Worm (Caenorhabditis elegans): ENCODE measurements around the gene F37C4.5.

F37C4.5 gene

ce11 chrIV:3873706-3874105 lies at the start of gene F37C4.5:
Gene F37C4.5, minus strand, starts transcription at chrIV:3873806.
- TF ChIP-seq pes-1 (GFP tag; IDR thresholded peaks at IDR 0.05) (no peak), hmg-4 (GFP tag; optimal IDR thresholded peaks at IDR 0.05) (no peak), hnd-1 (tag; optimal IDR thresholded peaks at IDR 0.05) (no peak), flt-1 (GFP tag; IDR thresholded peaks at IDR 0.05) (no peak), F13C5.2 (tag; optimal IDR thresholded peaks at IDR 0.05) (no peak), B0310.2 (tag; optimal IDR thresholded peaks at IDR 0.05) (no peak), scrt-1 (GFP tag; IDR thresholded peaks at IDR 0.05) (no peak), ets-7 (tag; optimal IDR thresholded peaks at IDR 0.05) (no peak), ama-1 (optimal IDR thresholded peaks at IDR 0.05) (no peak), ceh-13 (GFP tag; optimal IDR thresholded peaks at IDR 0.05) (no peak), aly-1 (tag; optimal IDR thresholded peaks at IDR 0.05) (no peak), ceh-36 (tag; optimal IDR thresholded peaks at IDR 0.05) (no peak), tbx-37 (GFP tag; conservative IDR thresholded peaks at IDR 0.05) (no peak), sea-1 (GFP tag; conservative IDR thresholded peaks at IDR 0.05) (no peak), hmbx-1 (tag; optimal IDR thresholded peaks at IDR 0.05) (no peak), tra-4 (tag; optimal IDR thresholded peaks at IDR 0.05) (no peak), tbx-11 (GFP tag; IDR thresholded peaks at IDR 0.05) (no peak)

ce11 chrIV:3921898-3922297 lies 48.3 kb upstream of the F37C4.5 start, which contains the start of gene clec-67:
Gene clec-67, plus strand, starts transcription at chrIV:3922165.
- TF ChIP-seq pes-1 (GFP tag; IDR thresholded peaks at IDR 0.05) (no peak), F13C5.2 (tag; optimal IDR thresholded peaks at IDR 0.05) (no peak), tra-4 (tag; optimal IDR thresholded peaks at IDR 0.05) (no peak), hmbx-1 (tag; optimal IDR thresholded peaks at IDR 0.05) (no peak), ets-7 (tag; optimal IDR thresholded peaks at IDR 0.05) (no peak), sea-1 (GFP tag; conservative IDR thresholded peaks at IDR 0.05) (no peak), flt-1 (GFP tag; IDR thresholded peaks at IDR 0.05) (no peak), ceh-36 (tag; optimal IDR thresholded peaks at IDR 0.05) (no peak), hnd-1 (tag; optimal IDR thresholded peaks at IDR 0.05) (no peak), ama-1 (optimal IDR thresholded peaks at IDR 0.05) (no peak), tbx-11 (GFP tag; IDR thresholded peaks at IDR 0.05) (no peak), ceh-13 (GFP tag; optimal IDR thresholded peaks at IDR 0.05) (no peak), aly-1 (tag; optimal IDR thresholded peaks at IDR 0.05) (no peak), tbx-37 (GFP tag; conservative IDR thresholded peaks at IDR 0.05) (no peak), scrt-1 (GFP tag; IDR thresholded peaks at IDR 0.05) (no peak), B0310.2 (tag; optimal IDR thresholded peaks at IDR 0.05) (no peak), hmg-4 (GFP tag; optimal IDR thresholded peaks at IDR 0.05) (no peak)

ce11 chrIV:3919506-3919905 lies 45.9 kb upstream of the F37C4.5 start, which contains the start of gene srz-19:
Gene srz-19, plus strand, starts transcription at chrIV:3919806.
- TF ChIP-seq F13C5.2 (tag; optimal IDR thresholded peaks at IDR 0.05) = no peak
- no peak for TF ChIP-seq hnd-1 (tag; optimal IDR thresholded peaks at IDR 0.05)
- TF ChIP-seq ceh-36 (tag; optimal IDR thresholded peaks at IDR 0.05) = no peak
- no peak for TF ChIP-seq tbx-37 (GFP tag; conservative IDR thresholded peaks at IDR 0.05)
- no peak for TF ChIP-seq hmbx-1 (tag; optimal IDR thresholded peaks at IDR 0.05)
- no peak for TF ChIP-seq scrt-1 (GFP tag; IDR thresholded peaks at IDR 0.05)
- TF ChIP-seq tra-4 (tag; optimal IDR thresholded peaks at IDR 0.05) = no peak
- TF ChIP-seq B0310.2 (tag; optimal IDR thresholded peaks at IDR 0.05) = no peak
- TF ChIP-seq tbx-11 (GFP tag; IDR thresholded peaks at IDR 0.05) = no peak

ce11 chrIV:3918160-3918559 lies 44.6 kb upstream of the F37C4.5 start, which contains the start of gene F56D6.23:
Gene F56D6.23, plus strand, starts transcription at chrIV:3918460.
- no peak for TF ChIP-seq tra-4 (tag; optimal IDR thresholded peaks at IDR 0.05)
- TF ChIP-seq tbx-37 (GFP tag; conservative IDR thresholded peaks at IDR 0.05) = no peak
- TF ChIP-seq sea-1 (GFP tag; conservative IDR thresholded peaks at IDR 0.05) = no peak
- TF ChIP-seq aly-1 (tag; optimal IDR thresholded peaks at IDR 0.05) = no peak
- TF ChIP-seq hmg-4 (GFP tag; optimal IDR thresholded peaks at IDR 0.05) = no peak
- TF ChIP-seq ceh-13 (GFP tag; optimal IDR thresholded peaks at IDR 0.05) = no peak
- no peak for TF ChIP-seq flt-1 (GFP tag; IDR thresholded peaks at IDR 0.05)
- TF ChIP-seq ets-7 (tag; optimal IDR thresholded peaks at IDR 0.05) = no peak
- TF ChIP-seq ama-1 (optimal IDR thresholded peaks at IDR 0.05) = no peak
- no peak for TF ChIP-seq F13C5.2 (tag; optimal IDR thresholded peaks at IDR 0.05)
- TF ChIP-seq hnd-1 (tag; optimal IDR thresholded peaks at IDR 0.05) = no peak
- no peak for TF ChIP-seq B0310.2 (tag; optimal IDR thresholded peaks at IDR 0.05)

ce11 chrIV:3917405-3917804 lies 43.8 kb upstream of the F37C4.5 start, which contains the start of gene F56D6.14:
Gene F56D6.14, plus strand, starts transcription at chrIV:3917705.
- TF ChIP-seq tra-4 (tag; optimal IDR thresholded peaks at IDR 0.05) (no peak), hnd-1 (tag; optimal IDR thresholded peaks at IDR 0.05) (no peak), tbx-37 (GFP tag; conservative IDR thresholded peaks at IDR 0.05) (no peak), ceh-36 (tag; optimal IDR thresholded peaks at IDR 0.05) (no peak), F13C5.2 (tag; optimal IDR thresholded peaks at IDR 0.05) (no peak)

- TF ChIP-seq tbx-11 (GFP tag; IDR thresholded peaks at IDR 0.05) (no peak), hmg-4 (GFP tag; optimal IDR thresholded peaks at IDR 0.05) (no peak), ceh-13 (GFP tag; optimal IDR thresholded peaks at IDR 0.05) (no peak), F13C5.2 (tag; optimal IDR thresholded peaks at IDR 0.05) (no peak), hmbx-1 (tag; optimal IDR thresholded peaks at IDR 0.05) (no peak), tra-4 (tag; optimal IDR thresholded peaks at IDR 0.05) (no peak), tbx-37 (GFP tag; conservative IDR thresholded peaks at IDR 0.05) (no peak), aly-1 (tag; optimal IDR thresholded peaks at IDR 0.05) (no peak), sea-1 (GFP tag; conservative IDR thresholded peaks at IDR 0.05) (no peak), flt-1 (GFP tag; IDR thresholded peaks at IDR 0.05) (no peak), ets-7 (tag; optimal IDR thresholded peaks at IDR 0.05) (no peak), hnd-1 (tag; optimal IDR thresholded peaks at IDR 0.05) (no peak), scrt-1 (GFP tag; IDR thresholded peaks at IDR 0.05) (no peak), B0310.2 (tag; optimal IDR thresholded peaks at IDR 0.05) (no peak), pes-1 (GFP tag; IDR thresholded peaks at IDR 0.05) (no peak), ama-1 (optimal IDR thresholded peaks at IDR 0.05) (no peak), ceh-36 (tag; optimal IDR thresholded peaks at IDR 0.05) (no peak)
These were observed 41.7 kb upstream of the F37C4.5 start, which contains the start of gene srz-20 for ce11 chrIV:3915296-3915695. Gene srz-20, plus strand, starts transcription at chrIV:3915596.

- TF ChIP-seq tbx-37 (GFP tag; conservative IDR thresholded peaks at IDR 0.05) = no peak
- no peak for TF ChIP-seq ets-7 (tag; optimal IDR thresholded peaks at IDR 0.05)
- TF ChIP-seq scrt-1 (GFP tag; IDR thresholded peaks at IDR 0.05) = no peak
- TF ChIP-seq flt-1 (GFP tag; IDR thresholded peaks at IDR 0.05) = no peak
These were observed 40.9 kb upstream of the F37C4.5 start, which contains the start of gene F56D6.19 for ce11 chrIV:3914462-3914861. Gene F56D6.19, plus strand, starts transcription at chrIV:3914762.
